Fruit fly (Drosophila melanogaster): ENCODE data around the gene ATPsyndelta.

Gene ATPsyndelta

dm6 chrX:10233065-10233464 lies 20.3 kb downstream of the ATPsyndelta start, which contains the start of gene CG2961 (continued):
- TF ChIP-seq CG14441 (GFP tag; IDR thresholded peaks at IDR 0.05): 0 out of 2 replicates have a peak, but pooled peaks have one; percentile 30
- peak; percentile 1 for TF ChIP-seq CG17829 (tag; optimal IDR thresholded peaks at IDR 0.05)
- TF ChIP-seq dysf (GFP tag; IDR thresholded peaks at IDR 0.05): peak; percentile 47
- TF ChIP-seq Ets65A (GFP tag): peak; percentile 65
- TF ChIP-seq CG2116 (GFP tag; optimal IDR thresholded peaks at IDR 0.05): no peak
- TF ChIP-seq phol (tag; optimal IDR thresholded peaks at IDR 0.05): peak; percentile 43
- TF ChIP-seq sens (GFP tag): peak; percentile 83
- no peak for TF ChIP-seq CG6791 (GFP tag; IDR thresholded peaks at IDR 0.05; ENCODE audit: partially characterized antibody)
- peak; percentile 13 for TF ChIP-seq pros (GFP tag; optimal IDR thresholded peaks at IDR 0.05)
- no peak for TF ChIP-seq stwl (tag; optimal IDR thresholded peaks at IDR 0.05)
- peak; percentile 1 for TF ChIP-seq CG8388 (GFP tag; optimal IDR thresholded peaks at IDR 0.05)
- TF ChIP-seq bab2 (GFP tag; optimal IDR thresholded peaks at IDR 0.05): no peak
- TF ChIP-seq CTCF (GFP tag; optimal IDR thresholded peaks at IDR 0.05): no peak
- no peak for TF ChIP-seq ind (GFP tag; optimal IDR thresholded peaks at IDR 0.05)
- TF ChIP-seq CG5180 (GFP tag; optimal IDR thresholded peaks at IDR 0.05): peak; percentile 10
- TF ChIP-seq Hsf (GFP tag; optimal IDR thresholded peaks at IDR 0.05): no peak
- TF ChIP-seq CG11247 (GFP tag; IDR thresholded peaks at IDR 0.05): no peak
- TF ChIP-seq Blimp-1 (GFP tag; optimal IDR thresholded peaks at IDR 0.05): peak; percentile 28
- no peak for TF ChIP-seq CG4820 (GFP tag; optimal IDR thresholded peaks at IDR 0.05)
- peak; percentile 43 for TF ChIP-seq esg (GFP tag; conservative IDR thresholded peaks at IDR 0.05)
- TF ChIP-seq NFAT (GFP tag; IDR thresholded peaks at IDR 0.05): no peak
- no peak for TF ChIP-seq CG32532 (GFP tag; IDR thresholded peaks at IDR 0.05)
- TF ChIP-seq CG10979 (tag; optimal IDR thresholded peaks at IDR 0.05): peak; percentile 25
- 0 out of 2 replicates have a peak, but pooled peaks have one; percentile 8 for TF ChIP-seq CG17328 (GFP tag; IDR thresholded peaks at IDR 0.05)
- TF ChIP-seq stc (GFP tag; IDR thresholded peaks at IDR 0.05): peak; percentile 52
- TF ChIP-seq CG7963 (GFP tag; IDR thresholded peaks at IDR 0.05; ENCODE audit: partially characterized antibody): no peak
- TF ChIP-seq CG12299 (tag; optimal IDR thresholded peaks at IDR 0.05): no peak
- peak; percentile 59 for TF ChIP-seq gem (tag; optimal IDR thresholded peaks at IDR 0.05)
- no peak for TF ChIP-seq CG30431 (GFP tag; optimal IDR thresholded peaks at IDR 0.05)
- TF ChIP-seq Mes4 (GFP tag; optimal IDR thresholded peaks at IDR 0.05): no peak
- no peak for TF ChIP-seq Side (GFP tag; optimal IDR thresholded peaks at IDR 0.05)
- no peak for TF ChIP-seq gsb-n (tag; optimal IDR thresholded peaks at IDR 0.05)
- no peak for TF ChIP-seq CG15479 (GFP tag; optimal IDR thresholded peaks at IDR 0.05)
- no peak for TF ChIP-seq D (optimal IDR thresholded peaks at IDR 0.05)
- TF ChIP-seq D (GFP tag; optimal IDR thresholded peaks at IDR 0.05): no peak
- TF ChIP-seq CG15601 (tag; optimal IDR thresholded peaks at IDR 0.05): no peak
- no peak for TF ChIP-seq Jarid2 (GFP tag; optimal IDR thresholded peaks at IDR 0.05)
- peak; percentile 58 for TF ChIP-seq CG15269 (tag; optimal IDR thresholded peaks at IDR 0.05)
- TF ChIP-seq Hmx (GFP tag; optimal IDR thresholded peaks at IDR 0.05): no peak
- no peak for TF ChIP-seq wor (GFP tag; IDR thresholded peaks at IDR 0.05)
- TF ChIP-seq zfh2 (GFP tag; optimal IDR thresholded peaks at IDR 0.05): no peak
- TF ChIP-seq bcd (GFP tag; optimal IDR thresholded peaks at IDR 0.05): no peak
- no peak for TF ChIP-seq CG7372 (GFP tag; IDR thresholded peaks at IDR 0.05)
- TF ChIP-seq CG10147 (GFP tag; optimal IDR thresholded peaks at IDR 0.05): no peak
- no peak for TF ChIP-seq Lim3 (GFP tag; IDR thresholded peaks at IDR 0.05)
- no peak for TF ChIP-seq hbn (GFP tag; IDR thresholded peaks at IDR 0.05; ENCODE audit: partially characterized antibody)
- peak; percentile 21 for TF ChIP-seq CG1603 (tag; optimal IDR thresholded peaks at IDR 0.05)
- TF ChIP-seq CG8281 (tag; optimal IDR thresholded peaks at IDR 0.05): peak; percentile 5
- no peak for TF ChIP-seq CG15514 (GFP tag; optimal IDR thresholded peaks at IDR 0.05)
- TF ChIP-seq Dp (GFP tag; optimal IDR thresholded peaks at IDR 0.05): no peak
- TF ChIP-seq CG34422 (GFP tag; IDR thresholded peaks at IDR 0.05): no peak
- TF ChIP-seq CG12391 (tag; optimal IDR thresholded peaks at IDR 0.05): peak; percentile 31

All from whole organism, embryonic.